Worm (Caenorhabditis elegans) whole organism, dauer: ENCODE results near the gene srt-41.
"Not testable (repeated sequence)": the region's sequence is repeated elsewhere in the genome, so short reads cannot be mapped to it uniquely, and the experiment has no call there.

Experiments
- unc-62 ChIP-seq: sonication (generic microtip); optimal IDR thresholded peaks from 2 replicates; lab custom pipeline; 2017; ENCODE audit warnings: missing biosample characterization, missing genetic modification reagents, missing genetic modification characterization

srt-41 gene

DNA sequence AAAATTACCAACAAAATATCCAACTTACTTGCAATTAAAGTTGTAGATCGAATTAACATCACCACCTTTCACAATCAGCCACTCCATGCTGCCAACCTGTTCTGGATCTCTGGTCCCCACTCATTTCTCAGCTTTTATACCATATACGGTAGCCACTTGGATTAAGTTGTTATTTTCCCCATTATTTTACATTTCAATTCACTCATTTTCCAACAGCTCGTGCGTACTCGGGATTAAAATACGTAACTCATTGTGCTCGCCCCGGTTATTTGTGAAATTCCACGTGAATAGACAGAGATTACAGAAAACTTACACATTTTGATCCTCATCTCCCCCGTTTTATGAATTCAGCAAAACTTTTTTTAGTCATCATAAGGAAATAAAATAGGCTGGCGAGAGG is at the start of gene srt-41:
TSS of gene srt-41 (minus strand) at position 101 of the 400 bp plus-strand sequence.
- no peak for TF ChIP-seq unc-62 (GFP tag; lab: Kevin White, UChicago)

- TF ChIP-seq unc-62 (GFP tag; lab: Kevin White, UChicago), result no peak
These were observed 45.6 kb upstream of the srt-41 start for ce11 chrV:1848590-1848989.

DNA sequence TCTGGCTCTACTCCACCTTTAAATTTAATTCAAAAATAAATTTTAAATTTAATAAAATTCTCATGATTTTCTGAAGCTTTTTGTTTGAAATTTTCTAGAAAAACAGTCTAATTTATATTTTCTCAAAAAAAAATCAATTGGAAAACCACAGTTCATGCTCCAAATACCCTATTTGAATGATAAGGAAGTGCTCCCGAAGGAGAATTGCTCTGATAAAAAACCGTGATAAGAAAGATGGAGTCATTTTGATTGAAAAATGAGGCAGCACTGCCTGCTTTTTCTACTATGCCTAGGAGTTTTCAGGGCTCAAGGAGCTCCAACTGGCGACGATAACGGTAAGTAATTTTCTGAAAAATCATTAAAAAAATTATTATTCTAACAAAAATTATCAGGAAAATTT is 43.0 kb upstream of the srt-41 start, which contains the start of gene T10B5.7:
TSS of gene T10B5.7 (plus strand) at position 225 of the 400 bp plus-strand sequence.
- no peak for TF ChIP-seq unc-62 (GFP tag; lab: Kevin White, UChicago)

DNA sequence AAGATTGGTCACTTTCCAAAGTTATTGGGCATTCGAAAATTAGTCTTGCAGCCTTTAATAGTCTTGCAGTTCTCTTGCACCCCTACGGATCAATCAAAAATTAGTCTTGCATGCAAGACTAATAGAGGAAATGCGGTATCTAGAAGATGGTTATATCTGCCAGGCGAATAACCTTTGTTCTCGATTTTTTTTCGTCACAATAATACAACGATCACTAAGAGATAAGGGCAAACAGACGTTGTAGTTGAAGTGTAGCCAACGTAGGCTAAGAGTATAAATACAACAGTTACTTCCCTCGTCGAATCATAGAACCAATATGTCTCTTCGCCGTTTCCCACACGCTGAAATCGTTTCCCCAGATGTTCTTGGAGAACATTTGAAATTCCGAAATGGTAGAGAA is 38.8 kb upstream of the srt-41 start, which contains the start of gene T10B5.8:
TSS of gene T10B5.8 (plus strand) at position 301 of the 400 bp plus-strand sequence.
- no peak for TF ChIP-seq unc-62 (GFP tag; lab: Kevin White, UChicago)

- no peak for TF ChIP-seq unc-62 (GFP tag; lab: Kevin White, UChicago)
These were observed 27.0 kb upstream of the srt-41 start, which contains the start of gene Y32G9B.1 for ce11 chrV:1829973-1830372. Y32G9B.1 (minus strand) TSS chrV:1830073.

ce11 chrV:1824528-1824927 is 21.6 kb upstream of the srt-41 start:
- no peak for TF ChIP-seq unc-62 (GFP tag; lab: Kevin White, UChicago)

ce11 chrV:1821287-1821686 is 18.3 kb upstream of the srt-41 start, which contains the start of the genes gly-7 and mrpl-39:
gly-7 (minus strand) TSS chrV:1821323.
mrpl-39 (plus strand) TSS chrV:1821579.
- no peak for TF ChIP-seq unc-62 (GFP tag; lab: Kevin White, UChicago)

- no peak for TF ChIP-seq unc-62 (GFP tag; lab: Kevin White, UChicago)
These were observed 17.8 kb upstream of the srt-41 start for ce11 chrV:1820749-1821148.

- TF ChIP-seq unc-62 (GFP tag; lab: Kevin White, UChicago), result no peak
These were observed 17.1 kb upstream of the srt-41 start for ce11 chrV:1820016-1820415.

- TF ChIP-seq unc-62 (GFP tag; lab: Kevin White, UChicago), result not testable (repeated sequence)
These were observed 11.8 kb upstream of the srt-41 start, which contains the start of gene Y46H3A.5 for ce11 chrV:1814784-1815183. Y46H3A.5 (minus strand) TSS chrV:1814884.

DNA sequence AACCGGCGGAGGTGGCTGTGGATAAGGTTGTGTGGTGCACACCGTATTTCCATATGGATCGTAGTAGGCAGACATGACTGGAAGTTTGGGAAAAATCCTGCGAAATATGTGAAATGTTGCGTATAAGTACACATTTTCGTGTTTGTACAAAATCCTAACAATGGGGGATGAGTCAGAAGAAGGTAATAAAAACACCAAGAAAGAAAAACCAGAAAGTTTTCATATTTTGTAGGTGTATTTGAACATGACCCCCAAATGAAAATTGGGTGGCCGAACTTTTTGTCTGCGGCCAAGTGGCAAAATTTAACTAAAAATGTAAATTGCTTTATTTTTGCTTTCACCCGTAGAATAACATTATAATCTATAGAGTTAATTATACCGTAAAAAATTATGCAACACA is 8.1 kb upstream of the srt-41 start, which contains the start of gene Y46H3A.4:
TSS of gene Y46H3A.4 (minus strand) at position 101 of the 400 bp plus-strand sequence.
- no peak for TF ChIP-seq unc-62 (GFP tag; lab: Kevin White, UChicago)

ce11 chrV:1807160-1807559 is 4.2 kb upstream of the srt-41 start, which contains the start of gene srt-42:
srt-42 (plus strand) TSS chrV:1807460.
- no peak for TF ChIP-seq unc-62 (GFP tag; lab: Kevin White, UChicago)

DNA sequence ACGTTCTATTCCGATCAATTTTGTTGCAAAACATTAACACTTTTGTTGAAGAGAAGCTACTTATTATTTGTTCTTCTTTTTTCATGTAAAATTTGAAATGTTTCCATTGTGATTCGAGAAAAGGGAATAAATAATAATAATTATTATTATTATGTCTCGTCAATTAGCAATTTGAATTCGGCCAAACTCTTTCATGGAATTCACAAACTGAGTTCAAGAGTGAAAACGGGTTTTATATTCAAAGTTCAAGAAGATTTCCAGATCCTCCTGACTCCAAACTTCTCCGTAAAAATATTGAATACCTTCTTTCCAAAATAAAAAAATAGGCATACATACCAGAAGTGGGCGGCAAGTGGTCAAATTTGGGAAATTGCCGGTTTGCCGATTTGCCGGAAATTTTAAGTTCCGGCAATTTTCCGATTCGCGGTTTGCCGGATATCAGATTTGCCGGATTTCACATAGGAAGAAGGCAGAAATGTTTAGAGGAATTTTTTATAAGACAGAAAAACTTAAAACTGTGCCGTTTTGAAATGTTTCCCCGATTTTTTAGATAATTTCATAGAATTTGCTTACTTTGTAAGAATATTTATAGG is 2.9 kb upstream of the srt-41 start:
- TF ChIP-seq unc-62 (GFP tag; lab: Kevin White, UChicago), result no peak

DNA sequence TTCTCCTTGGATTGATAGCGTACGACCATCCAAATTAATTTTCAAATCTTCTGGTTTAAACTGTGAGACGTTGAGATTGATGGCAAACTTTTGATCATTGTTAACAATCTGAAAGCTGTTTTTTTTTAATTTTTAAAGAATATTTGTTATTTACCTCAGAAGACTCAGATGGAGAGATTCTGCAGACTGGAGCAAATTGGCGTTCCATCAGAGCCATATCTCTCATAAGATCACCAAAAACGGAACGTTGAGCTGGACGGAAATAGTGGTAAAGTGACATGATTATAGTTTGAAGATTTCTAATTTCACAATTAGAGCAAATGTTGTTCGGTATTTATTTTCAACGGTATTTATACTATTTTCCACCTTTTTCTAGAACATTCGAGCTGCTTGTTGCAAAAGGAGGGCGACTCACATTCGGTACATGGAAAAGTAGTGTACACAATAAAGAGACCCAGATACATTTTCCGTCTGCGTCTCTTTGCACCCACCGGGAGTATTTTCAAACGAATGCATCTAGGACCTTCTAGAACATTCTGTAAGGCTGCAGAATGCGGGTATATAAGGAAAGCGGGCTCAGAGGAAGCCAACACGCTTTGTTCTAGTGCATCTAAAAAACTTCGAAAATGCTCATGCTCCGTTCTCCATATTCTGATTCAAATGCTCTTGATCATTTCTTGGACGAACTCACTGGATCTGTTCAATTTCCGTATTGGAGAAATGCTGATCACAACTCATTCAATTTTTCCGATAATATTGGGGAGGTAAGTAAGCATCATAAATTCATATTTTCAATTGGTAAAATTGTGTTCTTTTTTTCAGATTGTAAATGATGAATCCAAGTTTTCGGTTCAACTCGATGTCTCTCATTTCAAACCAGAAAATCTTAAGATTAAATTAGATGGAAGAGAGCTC is 2.0 kb upstream of the srt-41 start, which contains the start of the genes hsp-16.2 and hsp-16.41:
TSS of gene hsp-16.2 (minus strand) at position 313 of the 915 bp plus-strand sequence.
TSS of gene hsp-16.41 (plus strand) at position 534 of the 915 bp plus-strand sequence.
- TF ChIP-seq unc-62 (GFP tag; lab: Kevin White, UChicago), result no peak

DNA sequence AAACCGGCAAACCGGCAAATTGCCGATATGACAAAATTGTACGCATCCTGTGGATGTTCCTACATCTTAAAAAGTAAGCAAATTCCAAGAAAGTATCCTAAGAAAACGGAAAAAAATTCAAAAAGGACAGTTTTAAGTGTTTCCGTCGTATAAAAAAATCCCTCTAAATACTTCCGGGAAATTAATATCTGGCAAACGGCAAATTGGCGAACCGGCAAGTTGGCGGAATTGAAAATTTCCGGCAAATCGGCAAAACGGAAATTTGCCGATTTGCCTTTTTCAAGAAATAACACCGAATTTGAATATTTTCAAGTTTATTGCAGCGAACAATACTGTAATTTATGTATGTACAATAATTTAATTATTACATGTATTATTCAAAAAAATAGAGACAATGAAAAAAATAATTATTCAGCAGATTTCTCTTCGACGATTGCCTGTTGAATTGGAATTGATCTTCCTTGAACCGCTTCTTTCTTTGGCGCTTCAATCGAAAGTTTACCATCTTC is 1.1 kb upstream of the srt-41 start:
- no peak for TF ChIP-seq unc-62 (GFP tag; lab: Kevin White, UChicago)
